Worm (Caenorhabditis elegans) whole organism, L2 larva: ENCODE data around the gene T10B9.9.

Source experiments
- R02D3.7 ChIP-seq: fragments of 150-350 bp; optimal IDR thresholded peaks from 2 replicates; lab custom pipeline; 2014; ENCODE audit warnings: missing biosample characterization, missing genetic modification characterization
- alr-1 ChIP-seq: fragments of 150-350 bp; optimal IDR thresholded peaks from 2 replicates; lab custom pipeline; 2014; ENCODE audit warnings: missing biosample characterization, missing genetic modification characterization
- aly-2 ChIP-seq: fragments of 150-350 bp; optimal IDR thresholded peaks from 2 replicates; lab custom pipeline; 2014; ENCODE audit warnings: missing biosample characterization, missing genetic modification characterization
- ceh-16 ChIP-seq: fragments of 150-350 bp; optimal IDR thresholded peaks from 2 replicates; lab custom pipeline; 2014; ENCODE audit warnings: missing biosample characterization, missing genetic modification characterization
- lin-11 ChIP-seq: fragments of 150-350 bp; sonication (generic microtip); optimal IDR thresholded peaks from 2 replicates; lab custom pipeline; 2014; ENCODE audit warnings: missing biosample characterization, missing genetic modification characterization, inconsistent platforms, mixed read lengths
- lsy-2 ChIP-seq, 2 experiments: fragments of 150-350 bp in 1 of 2; sonication (generic microtip) in 1 of 2; optimal IDR thresholded peaks; 2 replicates each; lab custom pipeline; 2014 to 2017; ENCODE audit warnings: missing biosample characterization in 2 of 2, missing genetic modification characterization in 2 of 2
- mdl-1 ChIP-seq, 2 experiments: fragments of 150-350 bp in 1 of 2; sonication (generic microtip) in 1 of 2; optimal IDR thresholded peaks; 2 replicates each; lab custom pipeline; 2017; ENCODE audit warnings: missing biosample characterization in 2 of 2, missing genetic modification characterization in 2 of 2
- nhr-25 ChIP-seq: fragments of 150-350 bp; sonication (generic microtip); optimal IDR thresholded peaks from 3 replicates; lab custom pipeline; 2014; ENCODE audit warnings: missing biosample characterization, missing genetic modification characterization
- peb-1 ChIP-seq: fragments of 150-350 bp; optimal IDR thresholded peaks from 2 replicates; lab custom pipeline; 2014; ENCODE audit warnings: missing biosample characterization, missing genetic modification characterization
- ztf-11 ChIP-seq: sonication (generic microtip); optimal IDR thresholded peaks from 2 replicates; lab custom pipeline; 2017; ENCODE audit warnings: missing biosample characterization, missing genetic modification characterization

DNA sequence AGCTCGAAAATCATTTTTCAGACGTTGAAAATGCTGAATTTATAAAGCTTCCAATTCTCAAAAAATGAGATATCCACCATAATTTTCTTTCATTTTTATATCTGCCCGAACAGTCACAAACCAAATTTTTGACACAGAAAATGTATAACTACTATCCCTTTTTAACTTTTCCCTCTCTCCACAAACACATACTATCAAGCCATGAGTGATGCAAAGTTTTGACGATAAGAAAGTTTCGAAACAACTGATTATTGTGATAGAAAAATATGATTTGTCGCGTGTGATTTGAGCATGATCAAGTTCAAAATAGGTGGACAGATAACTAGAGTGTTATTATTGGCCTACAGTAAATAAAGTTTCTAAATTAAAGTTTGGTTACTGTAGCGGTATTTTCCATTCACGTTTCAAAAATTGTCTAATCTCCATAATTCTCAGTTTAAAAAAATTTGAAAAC, 31.9 kb upstream of the T10B9.9 start, which contains the start of gene cyp-13A8:
- TF ChIP-seq ztf-11 = no peak
- no peak for TF ChIP-seq ceh-16 (tag; lab: Kevin White, UChicago)
- no peak for TF ChIP-seq alr-1
- TF ChIP-seq nhr-25 (tag; lab: Kevin White, UChicago) = no peak
- no peak for TF ChIP-seq lsy-2 (tag; optimal IDR thresholded peaks at IDR 0.05; lab: Kevin White, UChicago)
- no peak for TF ChIP-seq aly-2 (tag; lab: Kevin White, UChicago)
- TF ChIP-seq mdl-1 (tag; optimal IDR thresholded peaks at IDR 0.05; lab: Kevin White, UChicago) = no peak
- TF ChIP-seq peb-1 (tag; lab: Kevin White, UChicago) = no peak
- TF ChIP-seq R02D3.7 (tag; lab: Kevin White, UChicago) = no peak
- TF ChIP-seq lin-11 (tag; lab: Kevin White, UChicago) = no peak
